Worm (Caenorhabditis elegans) whole organism, young adult: Measurements from ENCODE around the gene F48A11.4.

Experiments
- F33H1.4 ChIP-seq: fragments of 200-800 bp; sonication (Bioruptor generic); IDR thresholded peaks from 2 replicates; pipeline ENCODE4 v1.3.6; 2022; ENCODE audit warnings: missing genetic modification reagents, missing genetic modification characterization, missing compliant biosample characterization
- T07F8.4 ChIP-seq: sonication (generic microtip); optimal IDR thresholded peaks from 2 replicates; lab custom pipeline; 2016; ENCODE audit warnings: mild to moderate bottlenecking, missing genetic modification characterization, moderate library complexity, missing compliant biosample characterization
- Y53G8AR.9 ChIP-seq: fragments of 200-800 bp; sonication (Bioruptor generic); conservative IDR thresholded peaks from 2 replicates; pipeline ENCODE4 v1.3.6; 2022; ENCODE audit warnings: missing genetic modification reagents, missing genetic modification characterization, missing compliant biosample characterization
- him-1 ChIP-seq: sonication (generic microtip); optimal IDR thresholded peaks from 2 replicates; lab custom pipeline; 2016; ENCODE audit warnings: missing genotype, missing genetic modification reagents, missing genetic modification characterization, missing compliant biosample characterization
- nfyb-1 ChIP-seq: fragments of 200-800 bp; sonication (Bioruptor generic); IDR thresholded peaks from 2 replicates; pipeline ENCODE4 v1.3.6; 2022; ENCODE audit warnings: missing genetic modification reagents, missing genetic modification characterization, missing compliant biosample characterization
- pha-4 ChIP-seq: fragments of 150-350 bp; sonication (generic microtip); optimal IDR thresholded peaks from 2 replicates; lab custom pipeline; 2014; ENCODE audit warnings: missing biosample characterization, missing genetic modification reagents, missing genetic modification characterization
- sptf-2 ChIP-seq: fragments of 200-800 bp; sonication (Bioruptor generic); optimal IDR thresholded peaks from 2 replicates; lab custom pipeline; 2018; ENCODE audit warnings: mild to moderate bottlenecking, missing genetic modification characterization, missing compliant biosample characterization

DNA sequence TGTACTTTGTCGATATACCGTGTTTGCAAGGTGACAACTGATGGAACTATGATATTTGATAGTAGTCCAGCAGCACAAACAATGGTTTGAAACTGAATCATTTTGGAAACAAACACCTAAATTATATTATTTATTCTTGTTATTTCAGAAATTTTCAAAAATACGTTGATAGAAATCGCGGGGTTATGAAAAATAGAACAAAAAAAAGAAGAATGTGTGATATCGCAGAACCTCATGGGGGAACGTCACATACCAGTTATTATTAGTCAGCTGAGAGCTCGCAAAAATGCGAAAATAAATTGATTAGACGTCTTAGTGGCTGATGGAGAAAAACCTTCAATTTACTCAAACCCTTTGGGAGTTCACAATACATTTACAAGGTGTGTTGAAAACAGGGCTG is 27.5 kb downstream of the F48A11.4 start, which contains the start of gene T01D1.5:
- no peak for TF ChIP-seq Y53G8AR.9
- no peak for TF ChIP-seq T07F8.4 (tag; lab: Kevin White, UChicago)
- TF ChIP-seq pha-4 (tag; lab: Kevin White, UChicago) = no peak
- TF ChIP-seq F33H1.4 (GFP tag; lab: Robert Waterston, UW) = no peak
- TF ChIP-seq sptf-2 = no peak
- no peak for TF ChIP-seq nfyb-1 (GFP tag; lab: Robert Waterston, UW)
- TF ChIP-seq him-1 (tag; lab: Kevin White, UChicago) = no peak
